Fruit fly (Drosophila melanogaster) whole organism, larva: ENCODE data around the gene sbr.
A peak's percentile ranks its signal among the peaks of the same experiment; 100 is the strongest.

Experiments
- noc ChIP-seq: fragments of 200-800 bp; sonication (Bioruptor generic); optimal IDR thresholded peaks from 3 replicates; lab custom pipeline; 2019; ENCODE audit warnings: missing biosample characterization, mild to moderate bottlenecking, missing genetic modification characterization, moderate library complexity

sbr gene

DNA sequence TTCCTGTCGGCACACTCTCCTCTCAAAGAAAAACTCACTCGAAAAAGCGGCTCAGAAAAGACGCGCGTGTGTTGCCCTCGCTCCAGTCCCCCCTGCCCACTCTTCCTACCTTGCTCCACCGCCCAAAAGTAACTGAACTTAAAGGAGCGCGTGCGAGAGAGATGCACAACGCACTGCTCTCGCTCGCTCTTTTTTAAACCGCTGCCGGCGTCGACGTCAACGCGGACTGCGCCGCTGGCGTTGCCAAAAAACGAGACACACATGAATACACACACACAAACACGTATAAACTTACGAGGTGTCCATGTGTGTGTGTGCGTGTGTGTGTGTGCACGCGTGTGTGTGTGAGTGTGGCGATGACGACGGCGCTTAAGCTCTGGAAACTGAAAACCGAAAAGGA lies 30.0 kb downstream of the sbr start:
- TF ChIP-seq noc, result no peak

DNA sequence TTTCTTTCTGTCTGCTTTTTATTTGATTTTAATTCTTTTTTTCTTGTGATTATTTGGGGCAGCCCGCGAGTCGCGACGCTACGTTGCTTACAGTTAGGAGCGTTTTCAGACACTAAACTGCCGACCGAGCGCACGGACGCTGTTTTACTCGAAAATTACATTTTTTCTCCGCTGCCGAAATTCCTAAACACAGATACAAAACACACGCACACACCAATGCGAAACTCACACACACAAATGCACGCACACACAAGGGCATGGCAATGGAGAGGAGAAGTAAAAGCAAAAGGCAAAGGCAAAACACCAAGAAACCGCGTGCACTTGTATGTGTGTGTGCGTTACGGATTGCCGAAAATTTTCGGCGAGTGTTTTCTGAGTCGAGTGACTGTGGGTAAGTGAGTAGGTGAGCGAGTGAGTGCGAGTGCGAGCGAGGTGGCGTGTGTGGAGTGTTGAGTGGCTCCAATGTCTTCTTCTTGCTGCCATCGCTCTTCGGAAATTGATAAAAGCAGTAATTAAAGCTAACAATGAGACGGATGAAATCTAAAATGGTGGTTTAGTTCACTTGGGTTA lies 31.3 kb downstream of the sbr start:
- peak; percentile 18 for TF ChIP-seq noc

DNA sequence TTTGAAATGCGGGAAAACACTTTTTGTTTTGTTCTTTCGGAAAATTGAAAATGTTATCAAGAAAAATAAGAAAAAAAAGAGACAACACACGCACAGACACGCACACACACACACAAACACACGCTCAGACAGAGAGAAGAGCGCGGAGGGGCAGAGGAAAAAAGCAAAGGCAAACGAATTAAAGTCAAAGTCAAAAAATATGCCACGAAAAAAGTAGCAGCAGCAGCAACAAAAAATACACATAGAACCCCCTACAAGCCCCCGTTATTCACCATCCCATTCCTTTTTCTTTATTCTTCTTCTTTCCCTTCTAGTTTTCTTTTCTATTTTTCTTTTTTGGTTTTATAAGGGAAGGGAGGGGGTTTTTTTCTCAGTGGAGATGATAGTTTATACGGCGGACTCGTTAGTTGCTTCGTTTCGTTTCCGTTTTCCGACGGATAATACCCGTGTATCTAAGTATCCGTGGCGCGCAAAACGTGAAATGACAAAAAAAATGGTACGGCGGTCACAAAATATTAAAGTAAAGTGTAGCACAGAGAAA lies 32.0 kb downstream of the sbr start:
- TF ChIP-seq noc, result no peak

DNA sequence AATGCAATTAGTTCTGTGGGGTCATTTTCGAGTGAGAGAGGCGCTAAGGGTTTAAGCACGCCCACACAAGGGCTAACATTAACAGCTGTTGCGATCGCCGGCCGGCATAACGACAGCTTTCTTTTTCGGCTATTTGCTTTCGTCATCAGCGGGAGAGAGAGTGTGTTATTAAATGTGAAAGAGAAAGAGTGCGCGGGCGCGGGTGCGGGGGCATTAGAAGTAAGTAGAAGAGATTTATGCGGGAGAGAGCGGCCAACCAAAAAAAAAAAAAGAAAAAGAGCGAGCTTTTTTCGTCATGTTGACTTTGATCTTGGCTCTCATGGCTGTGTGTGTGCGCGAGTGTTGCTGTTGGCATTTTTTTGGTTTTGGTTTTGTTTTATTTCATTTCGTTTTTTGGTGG lies 32.8 kb downstream of the sbr start:
- no peak for TF ChIP-seq noc

DNA sequence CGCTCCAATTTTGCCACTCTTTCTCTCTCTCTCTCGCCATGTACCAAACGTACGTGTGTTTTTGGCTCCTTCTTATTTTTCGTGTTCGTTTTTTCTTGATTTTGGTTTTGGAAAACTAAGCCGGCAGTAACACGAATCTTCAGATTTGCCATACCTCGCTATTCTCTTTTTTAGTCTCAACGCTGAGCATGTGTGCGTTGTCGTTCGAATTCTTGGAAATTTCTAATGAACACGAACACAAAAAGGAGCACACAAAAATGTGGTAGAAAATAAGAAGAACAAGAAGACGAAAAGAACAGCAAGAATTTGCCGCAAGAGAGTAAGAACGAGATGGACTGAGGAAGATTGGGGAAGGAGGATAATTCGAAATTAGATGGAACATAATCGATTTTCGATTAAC lies 38.2 kb downstream of the sbr start:
- TF ChIP-seq noc, result no peak

DNA sequence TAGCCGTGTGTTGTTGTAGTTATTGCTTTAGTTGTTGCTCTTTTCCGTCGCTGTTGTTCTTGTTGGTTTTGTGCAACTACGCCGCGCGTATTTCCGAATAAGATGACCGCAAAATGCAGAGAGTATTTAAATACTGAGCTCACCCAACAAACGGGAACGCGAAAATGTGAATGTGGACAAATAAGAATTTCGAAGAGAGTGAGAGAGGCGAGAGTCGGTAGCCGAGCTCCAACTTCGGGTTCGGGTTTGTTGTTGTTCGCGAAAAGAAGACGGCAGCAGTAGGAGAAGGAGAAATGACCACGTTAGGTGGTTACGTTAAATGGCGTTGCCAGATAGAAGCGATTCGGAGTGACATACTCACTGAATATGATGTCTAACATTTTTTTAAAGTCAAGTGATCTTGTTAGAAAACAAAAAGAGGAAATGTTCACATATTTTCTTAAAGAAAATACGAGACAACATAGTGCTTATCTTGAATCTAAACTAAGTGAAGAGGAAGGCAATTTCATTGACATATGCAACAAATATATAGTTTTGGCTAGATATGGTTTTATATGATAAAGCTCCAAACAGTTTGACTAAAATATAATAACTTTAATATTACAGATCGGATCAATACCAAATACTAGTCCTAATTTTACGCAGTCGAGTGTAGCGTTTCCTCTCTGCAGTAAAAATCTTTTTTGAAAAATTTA lies 40.0 kb downstream of the sbr start:
- no peak for TF ChIP-seq noc

DNA sequence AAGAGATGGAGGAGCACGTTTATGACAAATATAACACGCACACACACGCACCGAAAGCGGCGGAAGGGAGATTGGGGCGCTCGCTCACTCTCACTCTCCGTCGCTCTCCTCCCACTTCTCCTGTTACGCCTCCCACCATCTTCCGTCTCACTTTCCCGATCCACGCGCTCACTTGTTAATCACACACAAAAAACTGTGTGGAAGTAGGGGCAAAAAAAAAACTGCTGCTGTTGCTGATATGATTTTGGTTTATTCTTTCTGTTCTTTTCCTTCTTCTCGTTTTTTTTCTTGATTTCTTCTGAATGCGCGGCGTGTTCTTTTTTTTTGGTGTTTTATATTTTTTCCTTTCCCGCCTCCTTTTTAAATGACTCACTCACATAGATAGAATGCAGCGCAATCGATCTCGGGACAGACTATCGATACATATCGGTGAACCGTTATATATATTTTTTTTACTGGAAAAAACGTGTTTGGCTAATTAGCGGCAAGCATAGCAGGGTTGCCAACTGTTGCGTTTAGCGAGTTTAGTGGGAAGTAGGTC lies 41.2 kb downstream of the sbr start:
- peak; percentile 62 for TF ChIP-seq noc

DNA sequence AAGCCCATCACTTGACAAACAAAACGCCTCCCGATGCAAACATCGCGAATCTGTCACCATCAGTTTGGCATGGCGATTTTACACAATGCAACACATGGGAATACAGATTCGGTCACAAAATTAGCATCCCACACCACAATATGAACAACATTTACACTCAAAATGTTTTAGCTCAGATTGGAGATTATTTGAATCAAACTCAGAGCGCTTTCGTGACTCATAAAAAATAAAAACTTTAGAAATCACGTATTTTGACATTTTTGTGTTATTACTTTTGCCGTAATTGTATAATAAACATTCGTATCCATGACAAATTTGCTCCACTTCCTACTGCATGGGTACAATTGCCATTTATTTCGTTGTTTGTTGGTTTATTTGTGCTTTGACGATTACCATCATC lies 42.9 kb downstream of the sbr start:
- no peak for TF ChIP-seq noc

DNA sequence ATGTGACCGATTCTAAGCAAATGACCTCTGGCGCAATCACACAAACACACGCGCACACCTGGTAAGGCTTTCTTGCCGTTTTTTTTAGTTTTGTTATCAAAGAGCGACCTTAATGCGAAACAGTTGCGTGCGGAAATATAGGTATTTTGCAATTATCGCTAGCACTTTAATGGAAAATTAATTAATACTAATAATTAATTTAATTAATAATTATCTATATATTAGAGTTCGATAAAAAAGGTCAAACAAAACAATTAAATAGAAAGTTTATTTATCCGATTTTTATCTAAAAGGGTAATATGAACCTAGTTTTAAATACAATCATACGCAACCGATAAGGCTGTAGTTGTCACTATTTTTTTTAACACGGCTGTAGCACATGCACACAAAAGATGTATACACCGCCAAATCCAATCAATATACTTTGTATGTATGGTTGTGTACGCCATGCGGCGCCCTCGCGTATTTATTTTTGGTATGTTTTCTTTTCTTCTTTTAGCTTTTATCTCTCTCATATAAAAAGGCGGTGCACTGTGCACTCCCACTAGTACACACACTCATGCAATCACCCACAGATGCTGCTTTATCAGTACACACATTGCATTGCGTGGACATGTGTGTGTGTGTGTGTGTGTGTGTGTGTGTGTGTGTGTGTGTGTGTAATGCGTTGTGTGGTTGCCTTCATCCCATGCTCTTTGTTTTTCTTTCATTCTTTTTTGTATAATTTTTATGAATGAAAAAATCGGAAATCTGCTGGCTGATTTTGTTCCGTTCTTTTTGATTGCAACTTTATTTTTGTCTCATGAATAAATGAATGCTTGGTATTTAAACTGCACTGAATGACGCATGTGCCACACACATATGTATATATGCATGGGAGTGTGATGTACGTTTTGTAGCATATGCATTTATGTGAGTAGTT lies 44.2 kb downstream of the sbr start:
- TF ChIP-seq noc, result no peak

DNA sequence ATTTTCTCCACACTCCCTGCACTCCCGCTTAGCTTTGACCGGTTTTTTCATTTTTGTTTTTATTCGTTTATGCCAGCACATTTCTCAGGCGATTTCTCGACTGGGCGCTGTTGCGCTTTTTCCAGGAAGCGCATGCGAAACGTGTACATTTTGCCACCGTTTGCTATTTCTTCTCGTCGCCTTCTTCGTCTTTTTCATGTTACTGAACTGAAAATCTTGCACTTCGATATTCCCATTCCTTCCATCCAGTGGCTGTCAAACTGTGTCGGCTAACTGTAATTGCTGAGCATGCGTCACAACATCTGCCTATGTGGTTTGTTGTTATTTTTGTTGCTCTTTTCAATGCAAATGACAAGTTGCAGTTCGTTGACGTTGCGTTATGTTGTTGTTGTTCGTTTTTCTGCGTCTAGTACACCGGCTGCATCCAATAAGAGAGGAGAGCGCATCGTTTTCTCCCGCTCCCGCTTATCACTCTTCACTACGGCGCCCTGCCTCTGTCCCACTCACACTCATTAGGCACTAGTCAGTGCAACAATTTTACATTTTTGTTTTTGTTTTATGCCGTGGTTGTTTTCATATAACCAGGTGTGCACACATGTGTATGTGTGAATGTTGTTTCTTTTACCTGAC lies 45.0 kb downstream of the sbr start:
- TF ChIP-seq noc, result no peak

DNA sequence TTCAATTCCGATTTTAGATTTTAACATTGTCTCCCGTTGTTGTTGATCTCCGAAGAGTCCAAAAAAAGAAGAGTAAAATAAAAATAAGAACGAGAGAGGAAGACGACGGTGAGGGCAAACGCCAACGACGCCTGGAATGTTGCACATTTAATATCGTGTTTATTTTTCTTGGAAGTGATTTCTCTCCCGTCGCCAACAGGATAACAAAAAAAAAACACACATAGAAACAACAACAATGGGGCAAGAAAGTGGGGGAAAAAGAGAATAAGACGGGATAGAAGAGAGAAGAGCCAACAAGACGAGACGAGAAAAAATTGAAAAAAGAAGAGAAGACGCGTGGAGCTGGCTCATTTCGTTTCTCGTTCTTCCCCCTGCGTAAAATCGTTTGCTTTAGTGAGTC lies 45.9 kb downstream of the sbr start:
- TF ChIP-seq noc, result no peak

DNA sequence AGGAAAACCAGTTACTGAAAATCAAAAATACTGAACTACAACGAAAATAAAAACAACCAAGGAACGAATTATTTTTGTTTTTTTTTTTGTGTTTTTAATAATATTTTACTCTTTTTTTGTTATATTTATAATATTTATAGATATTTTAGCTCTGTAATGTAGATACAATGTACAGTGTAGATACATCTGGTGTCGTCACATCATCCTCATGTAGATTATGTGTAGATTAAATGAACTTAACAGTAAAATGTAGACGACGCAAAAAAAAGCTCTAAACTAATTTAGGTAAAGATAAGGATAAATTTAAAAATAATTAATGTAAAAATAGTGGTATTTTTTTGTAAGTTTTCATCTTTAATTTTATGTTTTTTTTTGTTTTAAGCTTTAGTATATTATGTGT lies 57.6 kb downstream of the sbr start:
- TF ChIP-seq noc, result no peak

DNA sequence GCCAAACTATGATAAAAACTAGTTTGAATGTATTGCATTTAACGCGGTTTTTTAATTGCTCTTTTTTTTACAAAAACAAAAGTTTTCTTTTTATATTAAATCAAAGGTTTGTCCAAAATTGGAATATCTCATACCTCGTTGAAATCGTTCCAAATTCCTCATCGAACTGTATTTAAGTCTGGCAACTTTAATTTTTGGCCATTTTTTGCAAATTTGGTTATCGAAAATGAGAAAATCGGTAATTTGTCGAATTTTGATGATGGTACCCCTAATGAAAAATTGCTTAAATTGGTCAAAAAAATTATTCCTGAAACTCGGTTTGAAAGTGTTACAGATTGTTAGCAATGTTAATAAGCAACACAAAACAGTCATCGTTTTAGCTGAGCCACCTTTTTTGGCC lies 59.5 kb downstream of the sbr start:
- TF ChIP-seq noc, result no peak

DNA sequence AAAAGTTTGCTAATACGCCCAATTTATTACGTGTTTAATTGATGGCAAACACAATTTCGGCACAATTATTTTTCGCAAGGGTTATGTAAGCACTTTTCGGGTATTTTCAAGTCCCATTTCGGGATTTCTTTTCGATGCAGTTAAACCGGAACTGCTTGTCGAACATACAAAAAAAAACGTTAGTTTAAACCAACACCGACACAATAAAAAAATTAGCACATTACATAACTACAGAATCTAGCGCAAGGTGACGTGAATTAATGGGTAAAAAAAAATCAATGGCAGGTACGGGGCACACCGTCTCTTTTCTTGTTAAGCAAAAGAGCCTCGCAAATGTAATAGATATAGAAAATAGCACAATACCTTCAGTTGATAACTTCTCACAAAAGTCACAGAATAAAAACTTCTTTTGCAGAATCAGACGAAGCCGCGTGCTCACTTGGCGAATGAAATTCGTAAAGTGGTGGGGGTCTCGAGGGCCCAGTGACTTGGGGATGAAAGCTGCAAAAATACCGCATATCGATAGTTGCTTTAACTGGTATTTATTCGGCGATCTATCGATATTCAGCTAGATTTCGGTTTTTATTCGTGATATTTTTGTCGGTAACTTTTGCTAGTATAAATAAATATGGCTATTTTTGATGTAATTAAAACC lies 60.3 kb downstream of the sbr start, which contains the start of the genes Ant2 and sesB:
TSS of gene Ant2 (minus strand) at position 465 of the 655 bp plus-strand sequence.
TSS of gene sesB (minus strand) at position 516 of the 655 bp plus-strand sequence.
- TF ChIP-seq noc, result no peak

DNA sequence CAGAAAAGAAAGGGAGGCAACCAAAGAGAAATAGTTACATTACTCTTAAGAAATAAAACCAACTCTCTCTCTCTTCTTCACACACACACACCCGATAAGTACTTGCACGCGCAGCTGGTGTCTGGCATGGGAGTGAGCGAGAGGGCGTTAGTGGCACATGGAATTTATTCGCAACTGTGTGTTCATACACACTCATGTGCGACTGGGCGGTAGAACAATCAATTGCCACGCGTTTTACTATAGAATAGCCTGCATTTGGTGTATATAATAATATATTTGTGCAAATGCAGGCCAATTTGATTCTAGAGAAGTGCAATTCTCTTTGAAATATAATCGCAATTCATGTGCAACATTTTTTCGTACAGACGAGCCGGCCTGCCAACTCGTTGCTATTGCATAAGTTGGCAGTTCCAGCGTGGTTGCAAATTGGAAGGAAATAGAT lies 61.0 kb downstream of the sbr start:
- peak; percentile 26 for TF ChIP-seq noc
